Worm (Caenorhabditis elegans) whole organism, late embryonic: ENCODE measurements around the gene W06G6.10.

Source experiments
- F13H6.1 ChIP-seq: sonication (generic microtip); optimal IDR thresholded peaks from 2 replicates; lab custom pipeline; 2016; ENCODE audit warnings: missing genetic modification characterization, missing compliant biosample characterization
- K09A11.1 ChIP-seq: sonication (generic microtip); optimal IDR thresholded peaks from 2 replicates; lab custom pipeline; 2017; ENCODE audit warnings: antibody characterized with exemption, mild to moderate bottlenecking, missing genetic modification characterization, missing compliant biosample characterization; ENCODE audit not compliant: insufficient read depth
- T23F11.4 ChIP-seq: fragments of 200-800 bp; sonication (Bioruptor generic); optimal IDR thresholded peaks from 2 replicates; lab custom pipeline; 2018; ENCODE audit warnings: mild to moderate bottlenecking, missing genetic modification characterization, missing compliant biosample characterization
- Y22D7AL.16 ChIP-seq: sonication (generic microtip); optimal IDR thresholded peaks from 2 replicates; lab custom pipeline; 2016; ENCODE audit warnings: missing genetic modification characterization, missing compliant biosample characterization
- ceh-14 ChIP-seq: sonication (generic microtip); optimal IDR thresholded peaks from 2 replicates; lab custom pipeline; 2016; ENCODE audit warnings: missing genotype, missing genetic modification characterization, missing compliant biosample characterization
- ceh-18 ChIP-seq: sonication (generic microtip); optimal IDR thresholded peaks from 2 replicates; lab custom pipeline; 2016; ENCODE audit warnings: missing genetic modification characterization, missing compliant biosample characterization
- ceh-19 ChIP-seq: fragments of 200-800 bp; sonication (Bioruptor generic); optimal IDR thresholded peaks from 2 replicates; lab custom pipeline; 2018; ENCODE audit warnings: mild to moderate bottlenecking, missing genetic modification characterization, missing compliant biosample characterization
- ceh-24 ChIP-seq: sonication (generic microtip); optimal IDR thresholded peaks from 2 replicates; lab custom pipeline; 2016; ENCODE audit warnings: mild to moderate bottlenecking, missing genetic modification characterization, missing compliant biosample characterization
- ceh-34 ChIP-seq: sonication (generic microtip); optimal IDR thresholded peaks from 2 replicates; lab custom pipeline; 2016; ENCODE audit warnings: mild to moderate bottlenecking, missing genetic modification characterization, missing compliant biosample characterization
- ceh-45 ChIP-seq: fragments of 200-800 bp; sonication (Bioruptor generic); IDR thresholded peaks from 2 replicates; pipeline ENCODE4 v1.3.6; 2022; ENCODE audit warnings: missing genetic modification reagents, missing genetic modification characterization, missing compliant biosample characterization
- ceh-48 ChIP-seq: sonication (generic microtip); optimal IDR thresholded peaks from 2 replicates; lab custom pipeline; 2016; ENCODE audit warnings: missing genetic modification characterization, inconsistent platforms, missing compliant biosample characterization
- ceh-6 ChIP-seq: fragments of 200-800 bp; sonication (Bioruptor generic); optimal IDR thresholded peaks from 2 replicates; lab custom pipeline; 2018; ENCODE audit warnings: mild to moderate bottlenecking, missing genetic modification characterization, missing compliant biosample characterization
- ceh-9 ChIP-seq: sonication (generic microtip); optimal IDR thresholded peaks from 2 replicates; lab custom pipeline; 2016; ENCODE audit warnings: mild to moderate bottlenecking, missing genetic modification characterization, inconsistent platforms, missing compliant biosample characterization
- che-1 ChIP-seq: sonication (generic microtip); optimal IDR thresholded peaks from 2 replicates; lab custom pipeline; 2016; ENCODE audit warnings: mild to moderate bottlenecking, missing genetic modification characterization, missing compliant biosample characterization
- dve-1 ChIP-seq: sonication (generic microtip); optimal IDR thresholded peaks from 2 replicates; lab custom pipeline; 2017; ENCODE audit warnings: antibody characterized with exemption, mild to moderate bottlenecking, missing genetic modification characterization, missing compliant biosample characterization
- elt-4 ChIP-seq: sonication (generic microtip); optimal IDR thresholded peaks from 2 replicates; lab custom pipeline; 2016; ENCODE audit warnings: missing genetic modification characterization, missing compliant biosample characterization
- eyg-1 ChIP-seq: sonication (generic microtip); optimal IDR thresholded peaks from 2 replicates; lab custom pipeline; 2016; ENCODE audit warnings: missing genotype, missing genetic modification characterization, missing compliant biosample characterization
- fax-1 ChIP-seq: sonication (generic microtip); optimal IDR thresholded peaks from 2 replicates; lab custom pipeline; 2016; ENCODE audit warnings: missing genotype, missing genetic modification characterization, missing compliant biosample characterization
- fkh-10 ChIP-seq: fragments of 150-350 bp; optimal IDR thresholded peaks from 2 replicates; lab custom pipeline; 2014; ENCODE audit warnings: missing biosample characterization, missing genetic modification reagents, missing genetic modification characterization
- fkh-6 ChIP-seq: sonication (generic microtip); optimal IDR thresholded peaks from 2 replicates; lab custom pipeline; 2016; ENCODE audit warnings: missing genetic modification characterization, missing compliant biosample characterization
- hlh-13 ChIP-seq: fragments of 200-800 bp; sonication (Bioruptor generic); optimal IDR thresholded peaks from 2 replicates; lab custom pipeline; 2018; ENCODE audit warnings: mild to moderate bottlenecking, missing genetic modification characterization, missing compliant biosample characterization
- hlh-15 ChIP-seq: sonication (generic microtip); optimal IDR thresholded peaks from 2 replicates; lab custom pipeline; 2016; ENCODE audit warnings: missing genetic modification characterization, missing compliant biosample characterization
- hlh-30 ChIP-seq: sonication (generic microtip); optimal IDR thresholded peaks from 2 replicates; lab custom pipeline; 2017; ENCODE audit warnings: antibody characterized with exemption, missing genetic modification characterization, missing compliant biosample characterization; ENCODE audit not compliant: insufficient read depth
- lim-6 ChIP-seq: sonication (generic microtip); optimal IDR thresholded peaks from 2 replicates; lab custom pipeline; 2016; ENCODE audit warnings: missing genetic modification characterization, missing compliant biosample characterization
- lin-11 ChIP-seq: fragments of 200-800 bp; sonication (Bioruptor generic); optimal IDR thresholded peaks from 2 replicates; lab custom pipeline; 2018; ENCODE audit warnings: mild to moderate bottlenecking, missing genetic modification characterization, missing compliant biosample characterization
- nhr-11 ChIP-seq: fragments of 150-350 bp; optimal IDR thresholded peaks from 2 replicates; lab custom pipeline; 2014; ENCODE audit warnings: missing biosample characterization, missing genetic modification characterization
- nhr-232 ChIP-seq: sonication (generic microtip); optimal IDR thresholded peaks from 2 replicates; lab custom pipeline; 2016; ENCODE audit warnings: missing genetic modification characterization, missing compliant biosample characterization
- pha-4 ChIP-seq: fragments of 150-350 bp; optimal IDR thresholded peaks from 2 replicates; lab custom pipeline; 2018; ENCODE audit warnings: missing biosample characterization, missing genetic modification reagents, missing genetic modification characterization
- pqm-1 ChIP-seq: sonication (generic microtip); optimal IDR thresholded peaks from 2 replicates; lab custom pipeline; 2016; ENCODE audit warnings: missing genetic modification characterization, missing compliant biosample characterization
- ref-2 ChIP-seq: sonication (generic microtip); optimal IDR thresholded peaks from 2 replicates; lab custom pipeline; 2016; ENCODE audit warnings: missing genetic modification characterization, missing compliant biosample characterization
- sox-2 ChIP-seq: fragments of 200-800 bp; sonication (Bioruptor generic); IDR thresholded peaks from 2 replicates; pipeline ENCODE4 v1.3.6; 2022; ENCODE audit warnings: missing genetic modification reagents, missing genetic modification characterization, missing compliant biosample characterization
- syd-9 ChIP-seq: sonication (generic microtip); optimal IDR thresholded peaks from 2 replicates; lab custom pipeline; 2016; ENCODE audit warnings: mild to moderate bottlenecking, missing genetic modification characterization, moderate library complexity, missing compliant biosample characterization
- tbx-7 ChIP-seq: sonication (generic microtip); optimal IDR thresholded peaks from 2 replicates; lab custom pipeline; 2016; ENCODE audit warnings: missing genotype, missing genetic modification characterization, missing compliant biosample characterization
- ttx-3 ChIP-seq: sonication (generic microtip); optimal IDR thresholded peaks from 2 replicates; lab custom pipeline; 2016; ENCODE audit warnings: missing genetic modification reagents, missing genetic modification characterization, missing compliant biosample characterization
- unc-3 ChIP-seq, 2 experiments: fragments of 200-800 bp in 1 of 2; sonication (Bioruptor generic) in 1 of 2; sonication (generic microtip) in 1 of 2; conservative IDR thresholded peaks in 1 of 2; optimal IDR thresholded peaks in 1 of 2; 2 replicates each; pipeline versions ENCODE4 v1.3.6 to Lab custom; 2016 to 2022; ENCODE audit warnings: missing compliant biosample characterization in 2 of 2, missing genetic modification characterization in 2 of 2, missing genetic modification reagents in 1 of 2
- unc-86 ChIP-seq: sonication (generic microtip); optimal IDR thresholded peaks from 2 replicates; lab custom pipeline; 2016; ENCODE audit warnings: missing genetic modification characterization, missing compliant biosample characterization
- ztf-16 ChIP-seq: sonication (generic microtip); optimal IDR thresholded peaks from 2 replicates; lab custom pipeline; 2017; ENCODE audit warnings: missing genetic modification characterization, missing compliant biosample characterization

Gene W06G6.10

ce11 chrV:16620874-16621273, 26.1 kb downstream of the W06G6.10 start, which contains the start of gene Y70C5A.3:
Gene Y70C5A.3 (minus strand): TSS chrV:16620923.
- TF ChIP-seq sox-2 = no peak
- no peak for TF ChIP-seq K09A11.1 (tag; lab: Kevin White, UChicago)
- TF ChIP-seq fkh-10 (GFP tag; lab: Kevin White, UChicago) = no peak
- no peak for TF ChIP-seq lim-6
- TF ChIP-seq ztf-16 = no peak
- no peak for TF ChIP-seq ref-2
- TF ChIP-seq eyg-1 (tag; lab: Kevin White, UChicago) = no peak
- no peak for TF ChIP-seq hlh-15 (tag; lab: Kevin White, UChicago)
- TF ChIP-seq hlh-30 = no peak
- TF ChIP-seq ceh-18 (tag; lab: Kevin White, UChicago) = no peak
- TF ChIP-seq lin-11 (tag; lab: Kevin White, UChicago) = no peak
- no peak for TF ChIP-seq ceh-48 (tag; lab: Kevin White, UChicago)
- TF ChIP-seq ceh-24 (tag; lab: Kevin White, UChicago) = no peak
- no peak for TF ChIP-seq pqm-1 (tag; lab: Kevin White, UChicago)
- TF ChIP-seq ceh-6 (GFP tag; lab: Kevin White, UChicago) = no peak

- TF ChIP-seq ztf-16 = no peak
- TF ChIP-seq ceh-18 (tag; lab: Kevin White, UChicago) = no peak
- TF ChIP-seq pha-4 (tag; lab: Kevin White, UChicago) = no peak
- no peak for TF ChIP-seq T23F11.4 (GFP tag; lab: Kevin White, UChicago)
- TF ChIP-seq F13H6.1 = no peak
- TF ChIP-seq tbx-7 (tag; lab: Kevin White, UChicago) = no peak
- TF ChIP-seq ceh-19 = no peak
- TF ChIP-seq nhr-232 (tag; lab: Kevin White, UChicago) = no peak
- no peak for TF ChIP-seq hlh-13 (GFP tag; lab: Kevin White, UChicago)
- TF ChIP-seq sox-2 = no peak
- no peak for TF ChIP-seq ceh-9 (tag; lab: Kevin White, UChicago)
- TF ChIP-seq pqm-1 (tag; lab: Kevin White, UChicago) = no peak
- no peak for TF ChIP-seq Y22D7AL.16
- TF ChIP-seq fax-1 = no peak
- TF ChIP-seq eyg-1 (tag; lab: Kevin White, UChicago) = no peak
- TF ChIP-seq unc-86 (tag; lab: Kevin White, UChicago) = no peak
- TF ChIP-seq dve-1 = no peak
- TF ChIP-seq ceh-45 (GFP tag; lab: Robert Waterston, UW) = no peak
- no peak for TF ChIP-seq unc-3 (GFP tag; conservative IDR thresholded peaks at IDR 0.05; lab: Robert Waterston, UW)
- TF ChIP-seq unc-3 (tag; optimal IDR thresholded peaks at IDR 0.05; lab: Kevin White, UChicago) = no peak
Measured at ce11 chrV:16617462-16617861, 29.5 kb downstream of the W06G6.10 start, which contains the start of gene Y70C5A.4. Gene Y70C5A.4 (plus strand): TSS chrV:16617762.

ce11 chrV:16610791-16611385, 36.1 kb downstream of the W06G6.10 start, which contains the start of gene srw-54:
Gene srw-54 (plus strand): TSS chrV:16611335.
- TF ChIP-seq sox-2 (no peak), hlh-30 (no peak), ceh-14 (tag; lab: Kevin White, UChicago) (no peak), elt-4 (tag; lab: Kevin White, UChicago) (no peak)

ce11 chrV:16610094-16610493, 36.9 kb downstream of the W06G6.10 start:
- TF ChIP-seq nhr-11 (tag; lab: Kevin White, UChicago) = no peak
- TF ChIP-seq syd-9 (tag; lab: Kevin White, UChicago) = no peak
- no peak for TF ChIP-seq K09A11.1 (tag; lab: Kevin White, UChicago)
- no peak for TF ChIP-seq ttx-3 (tag; lab: Kevin White, UChicago)
- no peak for TF ChIP-seq ceh-14 (tag; lab: Kevin White, UChicago)
- TF ChIP-seq hlh-13 (GFP tag; lab: Kevin White, UChicago) = no peak
- no peak for TF ChIP-seq che-1 (tag; lab: Kevin White, UChicago)
- TF ChIP-seq unc-3 (GFP tag; conservative IDR thresholded peaks at IDR 0.05; lab: Robert Waterston, UW) = no peak
- no peak for TF ChIP-seq unc-3 (tag; optimal IDR thresholded peaks at IDR 0.05; lab: Kevin White, UChicago)
- no peak for TF ChIP-seq T23F11.4 (GFP tag; lab: Kevin White, UChicago)
- no peak for TF ChIP-seq pqm-1 (tag; lab: Kevin White, UChicago)
- TF ChIP-seq ceh-9 (tag; lab: Kevin White, UChicago) = no peak
- TF ChIP-seq fkh-6 = no peak
- TF ChIP-seq pha-4 (tag; lab: Kevin White, UChicago) = no peak
- TF ChIP-seq ceh-6 (GFP tag; lab: Kevin White, UChicago) = no peak
- TF ChIP-seq ceh-34 (tag; lab: Kevin White, UChicago) = no peak
- TF ChIP-seq hlh-30 = no peak
